Worm (Caenorhabditis elegans) whole organism, L4 larva: Measurements from ENCODE around the gene C56G2.4.

Source experiments
- D1046.2 ChIP-seq: fragments of 200-800 bp; sonication (Bioruptor generic); IDR thresholded peaks from 2 replicates; pipeline ENCODE4 v1.3.6; 2022; ENCODE audit warnings: missing genetic modification characterization, missing compliant biosample characterization
- F10B5.3 ChIP-seq: sonication (generic microtip); optimal IDR thresholded peaks from 2 replicates; lab custom pipeline; 2016; ENCODE audit warnings: mild to moderate bottlenecking, missing genetic modification characterization, missing compliant biosample characterization
- F26F4.8 ChIP-seq: fragments of 200-800 bp; sonication (Bioruptor generic); conservative IDR thresholded peaks from 2 replicates; pipeline ENCODE4 v1.3.6; 2022; ENCODE audit warnings: missing genetic modification characterization, missing compliant biosample characterization
- F37D6.2 ChIP-seq: sonication (generic microtip); optimal IDR thresholded peaks from 2 replicates; lab custom pipeline; 2016; ENCODE audit warnings: mild to moderate bottlenecking, missing genetic modification characterization, missing compliant biosample characterization
- F44E2.7 ChIP-seq: fragments of 200-800 bp; sonication (Bioruptor generic); IDR thresholded peaks from 2 replicates; pipeline ENCODE4 v2.1.2; 2022; ENCODE audit warnings: missing genetic modification characterization, missing compliant biosample characterization
- ZK337.2 ChIP-seq: fragments of 200-800 bp; sonication (Bioruptor generic); IDR thresholded peaks from 2 replicates; pipeline ENCODE4 v1.3.6; 2022; ENCODE audit warnings: missing genetic modification reagents, missing genetic modification characterization, missing compliant biosample characterization
- ZK546.5 ChIP-seq, 2 experiments: sonication (generic microtip); optimal IDR thresholded peaks; 2 replicates each; lab custom pipeline; 2017; ENCODE audit warnings: missing biosample characterization in 2 of 2, missing genetic modification characterization in 2 of 2
- aly-2 ChIP-seq: sonication (generic microtip); optimal IDR thresholded peaks from 2 replicates; lab custom pipeline; 2018; ENCODE audit warnings: missing biosample characterization, missing genetic modification characterization
- ceh-20 ChIP-seq: fragments of 200-800 bp; sonication (Bioruptor generic); IDR thresholded peaks from 2 replicates; pipeline ENCODE4 v1.3.6; 2022; ENCODE audit warnings: missing genetic modification reagents, missing genetic modification characterization, missing compliant biosample characterization
- ceh-28 ChIP-seq: fragments of 150-350 bp; optimal IDR thresholded peaks from 2 replicates; lab custom pipeline; 2014; ENCODE audit warnings: missing biosample characterization, missing genetic modification reagents, missing genetic modification characterization
- ceh-32 ChIP-seq: sonication (generic microtip); optimal IDR thresholded peaks from 2 replicates; lab custom pipeline; 2016; ENCODE audit warnings: mild to moderate bottlenecking, missing genetic modification characterization, missing compliant biosample characterization; ENCODE audit not compliant: poor library complexity
- ceh-62 ChIP-seq: sonication (generic microtip); optimal IDR thresholded peaks from 2 replicates; lab custom pipeline; 2017; ENCODE audit warnings: missing biosample characterization, missing genetic modification characterization
- daf-12 ChIP-seq: fragments of 150-350 bp; optimal IDR thresholded peaks from 2 replicates; lab custom pipeline; 2014; ENCODE audit warnings: missing biosample characterization, missing genetic modification reagents, missing genetic modification characterization
- daf-19 ChIP-seq: fragments of 200-800 bp; sonication (Bioruptor generic); conservative IDR thresholded peaks from 2 replicates; pipeline ENCODE4 v1.3.6; 2022; ENCODE audit warnings: missing genetic modification characterization, missing compliant biosample characterization
- daf-8 ChIP-seq: fragments of 200-800 bp; sonication (Bioruptor generic); IDR thresholded peaks from 2 replicates; pipeline ENCODE4 v1.3.6; 2022; ENCODE audit warnings: missing genetic modification characterization, missing compliant biosample characterization
- dmd-9 ChIP-seq: fragments of 200-800 bp; sonication (Bioruptor generic); IDR thresholded peaks from 2 replicates; pipeline ENCODE4 v1.3.6; 2022; ENCODE audit warnings: missing genetic modification reagents, missing genetic modification characterization, missing compliant biosample characterization
- duxl-1 ChIP-seq: sonication (generic microtip); optimal IDR thresholded peaks from 2 replicates; lab custom pipeline; 2016; ENCODE audit warnings: mild to moderate bottlenecking, missing genetic modification characterization, moderate library complexity, missing compliant biosample characterization; ENCODE audit not compliant: poor library complexity
- dve-1 ChIP-seq: sonication (generic microtip); optimal IDR thresholded peaks from 2 replicates; lab custom pipeline; 2017; ENCODE audit warnings: antibody characterized with exemption, mild to moderate bottlenecking, missing genetic modification characterization, missing compliant biosample characterization; ENCODE audit not compliant: insufficient read depth
- egl-27 ChIP-seq: sonication (generic microtip); optimal IDR thresholded peaks from 3 replicates; lab custom pipeline; 2017; ENCODE audit warnings: missing biosample characterization, missing genetic modification reagents, missing genetic modification characterization
- fkh-10 ChIP-seq: fragments of 150-350 bp; optimal IDR thresholded peaks from 2 replicates; lab custom pipeline; 2014; ENCODE audit warnings: missing biosample characterization, missing genetic modification reagents, missing genetic modification characterization
- gei-8 ChIP-seq: fragments of 200-800 bp; sonication (Bioruptor generic); optimal IDR thresholded peaks from 2 replicates; lab custom pipeline; 2018; ENCODE audit warnings: mild to moderate bottlenecking, missing genetic modification characterization, missing compliant biosample characterization
- hif-1 ChIP-seq, 2 experiments: sonication (generic microtip); optimal IDR thresholded peaks; 2 replicates each; lab custom pipeline; 2016 to 2017; ENCODE audit warnings: missing compliant biosample characterization in 2 of 2, missing genetic modification characterization in 2 of 2, missing genetic modification reagents in 2 of 2, missing genotype in 2 of 2, mild to moderate bottlenecking in 1 of 2
- hmg-1.1 ChIP-seq: fragments of 200-800 bp; sonication (Bioruptor generic); IDR thresholded peaks from 2 replicates; pipeline ENCODE4 v1.3.6; 2022; ENCODE audit warnings: missing genetic modification reagents, missing genetic modification characterization, missing compliant biosample characterization
- jun-1 ChIP-seq: fragments of 150-350 bp; optimal IDR thresholded peaks from 2 replicates; lab custom pipeline; 2014; ENCODE audit warnings: missing biosample characterization, missing genetic modification reagents, missing genetic modification characterization
- lim-7 ChIP-seq: fragments of 200-800 bp; sonication (Bioruptor generic); IDR thresholded peaks from 2 replicates; pipeline ENCODE4 v1.3.6; 2022; ENCODE audit warnings: missing genetic modification characterization, missing compliant biosample characterization
- lin-15B ChIP-seq: fragments of 150-350 bp; sonication (generic microtip); optimal IDR thresholded peaks from 3 replicates; lab custom pipeline; 2014; ENCODE audit warnings: missing biosample characterization, missing genetic modification characterization
- lin-29 ChIP-seq: fragments of 200-800 bp; sonication (Bioruptor generic); IDR thresholded peaks from 2 replicates; pipeline ENCODE4 v1.3.6; 2022; ENCODE audit warnings: missing genetic modification reagents, missing genetic modification characterization, missing compliant biosample characterization
- lin-38 ChIP-seq: fragments of 200-800 bp; sonication (Bioruptor generic); IDR thresholded peaks from 2 replicates; pipeline ENCODE4 v1.3.6; 2022; ENCODE audit warnings: missing genetic modification reagents, missing genetic modification characterization, missing compliant biosample characterization
- lin-39 ChIP-seq: fragments of 150-350 bp; optimal IDR thresholded peaks from 2 replicates; lab custom pipeline; 2014; ENCODE audit warnings: missing biosample characterization, missing genetic modification reagents, missing genetic modification characterization
- lsy-2 ChIP-seq, 2 experiments: fragments of 150-350 bp in 1 of 2; sonication (generic microtip) in 1 of 2; optimal IDR thresholded peaks; 2 replicates each; lab custom pipeline; 2014 to 2017; ENCODE audit warnings: missing biosample characterization in 2 of 2, missing genetic modification characterization in 2 of 2
- mdl-1 ChIP-seq, 2 experiments: fragments of 150-350 bp in 1 of 2; sonication (generic microtip) in 1 of 2; optimal IDR thresholded peaks; 2 replicates each; lab custom pipeline; 2014 to 2017; ENCODE audit warnings: missing biosample characterization in 2 of 2, missing genetic modification characterization in 2 of 2
- mdt-29 ChIP-seq: fragments of 200-800 bp; sonication (Bioruptor generic); IDR thresholded peaks from 2 replicates; pipeline ENCODE4 v1.3.6; 2022; ENCODE audit warnings: missing genetic modification reagents, missing genetic modification characterization, missing compliant biosample characterization
- mep-1 ChIP-seq: fragments of 150-350 bp; sonication (generic microtip); optimal IDR thresholded peaks from 3 replicates; lab custom pipeline; 2014; ENCODE audit warnings: missing biosample characterization, missing genetic modification characterization
- mes-2 ChIP-seq: sonication (generic microtip); optimal IDR thresholded peaks from 2 replicates; lab custom pipeline; 2016; ENCODE audit warnings: missing genotype, mild to moderate bottlenecking, missing genetic modification characterization, missing compliant biosample characterization; ENCODE audit not compliant: poor library complexity, severe bottlenecking
- mxl-2 ChIP-seq: fragments of 200-800 bp; sonication (Bioruptor generic); conservative IDR thresholded peaks from 2 replicates; pipeline ENCODE4 v1.3.6; 2022; ENCODE audit warnings: missing genetic modification reagents, missing genetic modification characterization, missing compliant biosample characterization
- nhr-10 ChIP-seq: fragments of 150-350 bp; optimal IDR thresholded peaks from 2 replicates; lab custom pipeline; 2014; ENCODE audit warnings: missing biosample characterization, missing genetic modification characterization
- nhr-11 ChIP-seq: fragments of 150-350 bp; optimal IDR thresholded peaks from 2 replicates; lab custom pipeline; 2014; ENCODE audit warnings: missing biosample characterization, missing genetic modification characterization
- nhr-237 ChIP-seq: sonication (generic microtip); optimal IDR thresholded peaks from 2 replicates; lab custom pipeline; 2017; ENCODE audit warnings: missing biosample characterization, missing genetic modification characterization
- nhr-42 ChIP-seq: fragments of 200-800 bp; sonication (Bioruptor generic); IDR thresholded peaks from 2 replicates; pipeline ENCODE4 v1.3.6; 2022; ENCODE audit warnings: missing genetic modification characterization, missing compliant biosample characterization
- pha-4 ChIP-seq, 2 experiments: fragments of 150-350 bp in 1 of 2; fragments of 200-800 bp in 1 of 2; sonication (Bioruptor generic) in 1 of 2; IDR thresholded peaks in 1 of 2; optimal IDR thresholded peaks in 1 of 2; 2 replicates each; pipeline versions ENCODE4 v1.3.6 to Lab custom; 2014 to 2022; ENCODE audit warnings: missing genetic modification characterization in 2 of 2, missing genetic modification reagents in 2 of 2, missing biosample characterization in 1 of 2, missing compliant biosample characterization in 1 of 2
- php-3 ChIP-seq: fragments of 200-800 bp; sonication (Bioruptor generic); IDR thresholded peaks from 2 replicates; pipeline ENCODE4 v1.3.6; 2022; ENCODE audit warnings: missing genetic modification reagents, missing genetic modification characterization, missing compliant biosample characterization
- rbr-2 ChIP-seq: sonication (generic microtip); optimal IDR thresholded peaks from 2 replicates; lab custom pipeline; 2016; ENCODE audit warnings: missing genotype, missing genetic modification characterization, missing compliant biosample characterization
- set-16 ChIP-seq: fragments of 200-800 bp; sonication (Bioruptor generic); IDR thresholded peaks from 2 replicates; pipeline ENCODE4 v1.3.6; 2022; ENCODE audit warnings: missing genetic modification reagents, missing genetic modification characterization, missing compliant biosample characterization
- snpc-1.2 ChIP-seq: fragments of 200-800 bp; sonication (Bioruptor generic); IDR thresholded peaks from 2 replicates; pipeline ENCODE4 v1.3.6; 2022; ENCODE audit warnings: missing genetic modification reagents, missing genetic modification characterization, missing compliant biosample characterization
- unc-130 ChIP-seq: sonication (generic microtip); optimal IDR thresholded peaks from 2 replicates; lab custom pipeline; 2016; ENCODE audit warnings: missing genetic modification reagents, missing genetic modification characterization, missing compliant biosample characterization
- unc-62 ChIP-seq, 3 experiments: fragments of 150-350 bp in 1 of 3; sonication (generic microtip); optimal IDR thresholded peaks in 2 of 3; peaks in 1 of 3; 1 replicate in 1 of 3; 2 replicates in 2 of 3; lab custom pipeline; 2014 to 2017; ENCODE audit warnings: missing biosample characterization in 3 of 3, missing genetic modification characterization in 3 of 3, missing genetic modification reagents in 3 of 3, missing genotype in 1 of 3
- zag-1 ChIP-seq: fragments of 150-350 bp; optimal IDR thresholded peaks from 2 replicates; lab custom pipeline; 2014; ENCODE audit warnings: missing biosample characterization, missing genetic modification characterization
- zfp-2 ChIP-seq: sonication (generic microtip); optimal IDR thresholded peaks from 2 replicates; lab custom pipeline; 2016; ENCODE audit warnings: mild to moderate bottlenecking, missing genetic modification characterization, missing compliant biosample characterization
- ztf-11 ChIP-seq: fragments of 150-350 bp; optimal IDR thresholded peaks from 2 replicates; lab custom pipeline; 2014; ENCODE audit warnings: missing biosample characterization, missing genetic modification characterization
- ztf-7 ChIP-seq: fragments of 150-350 bp; optimal IDR thresholded peaks from 2 replicates; lab custom pipeline; 2014; ENCODE audit warnings: missing biosample characterization, missing genetic modification characterization

C56G2.4 gene

DNA sequence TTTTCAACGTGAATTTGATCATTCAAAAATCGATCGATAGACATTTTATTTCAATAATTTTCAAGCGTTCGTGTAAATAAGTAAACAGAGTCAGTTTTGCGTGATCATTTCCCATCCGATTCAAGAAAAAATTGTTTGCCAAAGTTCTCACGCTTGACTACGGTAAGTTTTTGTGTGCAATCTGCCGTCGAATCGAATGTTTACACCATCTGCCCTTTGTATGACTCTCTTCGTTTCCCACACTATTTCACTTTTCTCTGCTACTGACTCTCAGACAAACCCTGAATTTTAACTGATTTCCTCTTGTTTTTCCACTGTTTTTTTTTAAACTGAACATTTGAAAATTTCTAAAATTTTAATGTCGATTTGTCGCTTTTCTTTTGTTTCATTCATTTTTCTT lies 13.2 kb downstream of the C56G2.4 start (continued):
- TF ChIP-seq F37D6.2 (tag; lab: Kevin White, UChicago) (peak; percentile 38), lin-15B (tag; lab: Kevin White, UChicago) (no peak), F10B5.3 (tag; lab: Kevin White, UChicago) (no peak), ztf-11 (no peak), dve-1 (tag; lab: Kevin White, UChicago) (peak; percentile 59), rbr-2 (tag; lab: Kevin White, UChicago) (peak; percentile 63), mes-2 (tag; lab: Kevin White, UChicago) (peak; percentile 87), lim-7 (GFP tag; lab: Robert Waterston, UW) (0 out of 2 replicates have a peak, but pooled peaks have one; percentile 51), daf-12 (no peak), set-16 (GFP tag; lab: Robert Waterston, UW) (no peak), mep-1 (tag; lab: Kevin White, UChicago) (peak; percentile 87), ZK546.5 (tag; optimal IDR thresholded peaks at IDR 0.05; lab: Kevin White, UChicago) (peak in 1 of 2 experiments; percentile 14), jun-1 (peak; percentile 43), mdt-29 (GFP tag; lab: Robert Waterston, UW) (peak; percentile 58; the same call in 1 of the 2 replicates), php-3 (GFP tag; lab: Robert Waterston, UW) (no peak), D1046.2 (GFP tag; lab: Robert Waterston, UW) (no peak), nhr-237 (tag; lab: Kevin White, UChicago) (no peak), F44E2.7 (GFP tag; lab: Robert Waterston, UW) (no peak), daf-19 (GFP tag; lab: Robert Waterston, UW) (no peak), ceh-62 (tag; lab: Kevin White, UChicago) (no peak), F26F4.8 (GFP tag; lab: Robert Waterston, UW) (no peak), nhr-10 (tag; lab: Kevin White, UChicago) (peak; percentile 38), gei-8 (GFP tag; lab: Kevin White, UChicago) (no peak), daf-8 (no peak), nhr-11 (tag; lab: Kevin White, UChicago) (peak; percentile 78), hmg-1.1 (peak; percentile 81), ztf-7 (tag; lab: Kevin White, UChicago) (peak; percentile 37), lin-38 (peak; percentile 71), dmd-9 (GFP tag; lab: Robert Waterston, UW) (no peak), pha-4 (GFP tag; IDR thresholded peaks at IDR 0.05; lab: Robert Waterston, UW) (peak; percentile 65; the same call in 1 of the 2 replicates), pha-4 (tag; optimal IDR thresholded peaks at IDR 0.05; lab: Kevin White, UChicago) (peak; percentile 8), duxl-1 (no peak), fkh-10 (GFP tag; lab: Kevin White, UChicago) (peak; percentile 44), lsy-2 (tag; optimal IDR thresholded peaks at IDR 0.05; lab: Kevin White, UChicago) (peak; percentile 93 to 98), mdl-1 (tag; optimal IDR thresholded peaks at IDR 0.05; lab: Kevin White, UChicago) (peak in 1 of 2 experiments; percentile 78), ceh-20 (0 out of 2 replicates have a peak, but pooled peaks have one; percentile 33), lin-29 (GFP tag; lab: Robert Waterston, UW) (no peak), unc-62 (GFP tag; optimal IDR thresholded peaks at IDR 0.05 in 1 of 2; lab: Kevin White, UChicago) (peak in 1 of 2 experiments; percentile 38), unc-62 (tag; optimal IDR thresholded peaks at IDR 0.05; lab: Kevin White, UChicago) (no peak), snpc-1.2 (GFP tag; lab: Robert Waterston, UW) (no peak), ceh-28 (tag; lab: Kevin White, UChicago) (no peak), zag-1 (no peak), zfp-2 (tag; lab: Kevin White, UChicago) (no peak), ceh-32 (tag; lab: Kevin White, UChicago) (no peak), lin-39 (tag; lab: Kevin White, UChicago) (no peak), hif-1 (tag; optimal IDR thresholded peaks at IDR 0.05; lab: Kevin White, UChicago) (peak in 1 of 2 experiments; percentile 57), egl-27 (tag; lab: Kevin White, UChicago) (no peak), unc-130 (GFP tag; lab: Kevin White, UChicago) (peak; percentile 34), ZK337.2 (GFP tag; lab: Robert Waterston, UW) (no peak), nhr-42 (GFP tag; lab: Robert Waterston, UW) (0 out of 2 replicates have a peak, but pooled peaks have one; percentile 33), aly-2 (tag; lab: Kevin White, UChicago) (no peak), mxl-2 (GFP tag; lab: Robert Waterston, UW) (no peak)
